Fruit fly (Drosophila melanogaster) whole organism, embryonic: ENCODE measurements around the gene CG7006.

Source experiments
- CG10209 ChIP-seq: fragments of 200-800 bp; sonication (Bioruptor generic); optimal IDR thresholded peaks from 3 replicates; lab custom pipeline; 2017; ENCODE audit warnings: missing biosample characterization, mild to moderate bottlenecking, missing genetic modification characterization, missing genetic modification reagents
- CG11695 ChIP-seq: fragments of 200-800 bp; sonication (Bioruptor generic); IDR thresholded peaks from 3 replicates; pipeline ENCODE4 v1.3.6; 2022; ENCODE audit warnings: missing biosample characterization, missing genetic modification characterization
- CG2116 ChIP-seq: fragments of 200-800 bp; sonication (Bioruptor generic); optimal IDR thresholded peaks from 3 replicates; lab custom pipeline; 2018; ENCODE audit warnings: missing biosample characterization, mild to moderate bottlenecking, missing genetic modification characterization
- CG33557 ChIP-seq: fragments of 200-800 bp; sonication (Bioruptor generic); optimal IDR thresholded peaks from 2 replicates; lab custom pipeline; 2019; ENCODE audit warnings: missing biosample characterization, mild to moderate bottlenecking, missing genetic modification characterization, moderate library complexity
- CG4617 ChIP-seq: fragments of 200-800 bp; sonication (Bioruptor generic); optimal IDR thresholded peaks from 3 replicates; lab custom pipeline; 2016; ENCODE audit warnings: missing biosample characterization, missing genetic modification characterization, borderline replicate concordance
- Camta ChIP-seq: fragments of 200-800 bp; sonication (Bioruptor generic); optimal IDR thresholded peaks from 2 replicates; lab custom pipeline; 2016; ENCODE audit warnings: missing biosample characterization, missing genetic modification characterization
- Hand ChIP-seq: fragments of 200-800 bp; sonication (Bioruptor generic); optimal IDR thresholded peaks from 2 replicates; lab custom pipeline; 2017; ENCODE audit warnings: mild to moderate bottlenecking, missing biosample characterization, missing genetic modification reagents, missing genetic modification characterization
- NC2β ChIP-seq: fragments of 200-800 bp; sonication (Bioruptor generic); optimal IDR thresholded peaks from 2 replicates; lab custom pipeline; 2016; ENCODE audit warnings: missing biosample characterization, missing genetic modification characterization
- Oli ChIP-seq: fragments of 200-800 bp; sonication (Bioruptor generic); optimal IDR thresholded peaks from 2 replicates; lab custom pipeline; 2018; ENCODE audit warnings: missing biosample characterization, mild to moderate bottlenecking, missing genetic modification characterization, moderate library complexity
- Sin3A ChIP-seq: fragments of >200 bp; optimal IDR thresholded peaks from 2 replicates; lab custom pipeline; 2018
- gro ChIP-seq: fragments of 200-800 bp; sonication (Bioruptor generic); optimal IDR thresholded peaks from 2 replicates; lab custom pipeline; 2016; ENCODE audit warnings: missing biosample characterization, missing genetic modification characterization
- salm ChIP-seq: fragments of 200-800 bp; sonication (Bioruptor generic); optimal IDR thresholded peaks from 2 replicates; lab custom pipeline; 2018; ENCODE audit warnings: missing biosample characterization, mild to moderate bottlenecking, missing genetic modification characterization

DNA sequence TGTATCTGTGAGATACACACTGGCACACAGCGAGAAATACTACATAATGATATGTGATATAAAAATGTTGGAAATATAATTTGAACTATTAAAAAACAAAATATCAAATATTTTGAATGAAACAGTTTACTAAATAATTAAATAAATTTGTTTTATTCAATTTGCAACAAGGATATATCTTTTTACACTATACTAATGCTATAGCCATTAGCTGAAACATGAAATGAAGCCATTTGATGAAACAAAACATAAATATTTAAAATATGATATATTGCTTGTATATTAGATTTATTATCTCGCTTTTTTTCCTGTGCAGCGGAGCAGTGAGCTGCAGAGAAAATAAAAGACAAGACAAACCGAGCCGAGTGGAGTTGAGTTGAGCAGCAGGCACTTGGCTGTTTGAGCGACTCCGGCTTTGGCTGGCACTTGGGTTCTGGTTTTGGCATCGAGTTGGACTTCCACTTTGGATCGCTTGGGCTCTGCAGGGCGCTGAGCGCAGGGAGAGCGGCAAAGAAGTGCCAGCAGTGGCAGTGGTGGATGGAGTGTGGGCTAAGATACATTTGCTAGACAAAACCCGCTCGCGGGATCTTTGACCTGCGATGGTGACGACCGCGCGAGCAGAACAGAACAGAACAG lies 43.0 kb downstream of the CG7006 start:
- peak; percentile 79 for TF ChIP-seq salm (tag; lab: Kevin White, UChicago)
- TF ChIP-seq Camta (GFP tag; lab: Kevin White, UChicago), result no peak
- no peak for TF ChIP-seq CG4617
- TF ChIP-seq NC2β, result no peak
- no peak for TF ChIP-seq Sin3A (lab: Kevin White, UChicago)
- TF ChIP-seq Oli (tag; lab: Kevin White, UChicago), result peak; percentile 78
- TF ChIP-seq CG11695 (GFP tag; lab: Robert Waterston, UW), result peak; percentile 85
- TF ChIP-seq Hand (GFP tag; lab: Kevin White, UChicago), result no peak
- peak; percentile 78 for TF ChIP-seq CG10209 (GFP tag; lab: Kevin White, UChicago)
- peak; percentile 89 for TF ChIP-seq CG33557 (GFP tag; lab: Kevin White, UChicago)
- TF ChIP-seq CG2116, result peak; percentile 29
- no peak for TF ChIP-seq gro
